Worm (Caenorhabditis elegans): Measurements from ENCODE around the gene gadr-2.

- TF ChIP-seq unc-62 (GFP tag; optimal IDR thresholded peaks at IDR 0.05) (no peak), mab-5 (tag; optimal IDR thresholded peaks at IDR 0.05) (no peak), ceh-43 (GFP tag; optimal IDR thresholded peaks at IDR 0.05) (no peak)
These were observed 42.8 kb downstream of the gadr-2 start for ce11 chrIV:9442106-9442532.

Data from whole organism, mixed stage, embryonic.